Fruit fly (Drosophila melanogaster) whole organism, embryonic: ENCODE results near the gene CG5262.

Experiments
- CG10565 ChIP-seq: fragments of 200-800 bp; sonication (Bioruptor generic); optimal IDR thresholded peaks from 3 replicates; lab custom pipeline; 2016; ENCODE audit warnings: missing biosample characterization, mild to moderate bottlenecking, missing genetic modification characterization
- CG10654 ChIP-seq: fragments of 200-800 bp; sonication (Bioruptor generic); optimal IDR thresholded peaks from 2 replicates; lab custom pipeline; 2016; ENCODE audit warnings: missing biosample characterization, missing genetic modification characterization
- CG11398 ChIP-seq: fragments of 200-800 bp; sonication (Bioruptor generic); optimal IDR thresholded peaks from 2 replicates; lab custom pipeline; 2016; ENCODE audit warnings: missing biosample characterization, missing genetic modification characterization
- CG14441 ChIP-seq: fragments of 200-800 bp; sonication (Bioruptor generic); IDR thresholded peaks from 2 replicates; pipeline ENCODE4 v1.3.6; 2022; ENCODE audit warnings: missing biosample characterization, missing genetic modification characterization
- CG15011 ChIP-seq: fragments of 200-800 bp; sonication (Bioruptor generic); optimal IDR thresholded peaks from 3 replicates; lab custom pipeline; 2018; ENCODE audit warnings: missing biosample characterization, mild to moderate bottlenecking, missing genetic modification characterization
- CG2712 ChIP-seq: fragments of 200-800 bp; optimal IDR thresholded peaks from 3 replicates; lab custom pipeline; 2019; ENCODE audit warnings: missing biosample characterization, mild to moderate bottlenecking, missing genetic modification characterization, moderate library complexity
- CG2889 ChIP-seq: fragments of 200-800 bp; sonication (Bioruptor generic); IDR thresholded peaks from 3 replicates; pipeline ENCODE4 v1.3.6; 2022; ENCODE audit warnings: missing biosample characterization, missing genetic modification characterization
- CG31441 ChIP-seq: fragments of 200-800 bp; sonication (Bioruptor generic); IDR thresholded peaks from 2 replicates; pipeline ENCODE4 v1.3.6; 2022; ENCODE audit warnings: missing biosample characterization, missing genetic modification characterization
- CG32772 ChIP-seq: fragments of 200-800 bp; sonication (Bioruptor generic); IDR thresholded peaks from 2 replicates; pipeline ENCODE4 v1.3.6; 2022; ENCODE audit warnings: missing biosample characterization, missing genetic modification characterization
- CG3407 ChIP-seq: fragments of 200-800 bp; sonication (Bioruptor generic); optimal IDR thresholded peaks from 2 replicates; lab custom pipeline; 2018; ENCODE audit warnings: missing biosample characterization, mild to moderate bottlenecking, missing genetic modification characterization
- CG4360 ChIP-seq: fragments of 200-800 bp; sonication (Bioruptor generic); IDR thresholded peaks from 2 replicates; pipeline ENCODE4 v1.3.6; 2022; ENCODE audit warnings: missing biosample characterization, missing genetic modification characterization
- CG4617 ChIP-seq: fragments of 200-800 bp; sonication (Bioruptor generic); optimal IDR thresholded peaks from 3 replicates; lab custom pipeline; 2016; ENCODE audit warnings: missing biosample characterization, missing genetic modification characterization, borderline replicate concordance
- CG4730 ChIP-seq: fragments of 200-800 bp; sonication (Bioruptor generic); IDR thresholded peaks from 2 replicates; pipeline ENCODE4 v1.3.6; 2022; ENCODE audit warnings: missing biosample characterization, missing genetic modification characterization
- CG4820 ChIP-seq: fragments of 200-800 bp; sonication (Bioruptor generic); optimal IDR thresholded peaks from 3 replicates; lab custom pipeline; 2016; ENCODE audit warnings: missing biosample characterization, missing genetic modification characterization
- CG6791 ChIP-seq: fragments of 200-800 bp; sonication (Bioruptor generic); IDR thresholded peaks from 3 replicates; pipeline ENCODE4 v1.3.6; 2022; ENCODE audit warnings: missing biosample characterization, missing genetic modification characterization; ENCODE audit not compliant: partially characterized antibody
- CTCF ChIP-seq: fragments of 200-800 bp; sonication (Bioruptor generic); optimal IDR thresholded peaks from 2 replicates; lab custom pipeline; 2017; ENCODE audit warnings: missing biosample characterization, mild to moderate bottlenecking, missing genetic modification characterization, moderate library complexity
- CkIIα-i1 ChIP-seq: fragments of 200-800 bp; sonication (Bioruptor generic); IDR thresholded peaks from 2 replicates; pipeline ENCODE4 v1.3.6; 2022; ENCODE audit warnings: missing biosample characterization, missing genetic modification characterization
- D19B ChIP-seq: fragments of 200-800 bp; sonication (Bioruptor generic); optimal IDR thresholded peaks from 2 replicates; lab custom pipeline; 2017; ENCODE audit warnings: missing biosample characterization, mild to moderate bottlenecking, missing genetic modification characterization
- Dad ChIP-seq: fragments of 200-800 bp; sonication (Bioruptor generic); optimal IDR thresholded peaks from 3 replicates; lab custom pipeline; 2016; ENCODE audit warnings: missing biosample characterization, missing genetic modification characterization
- Dip3 ChIP-seq: fragments of 200-800 bp; sonication (Bioruptor generic); optimal IDR thresholded peaks from 3 replicates; lab custom pipeline; 2016; ENCODE audit warnings: missing biosample characterization, missing genetic modification characterization
- ERR ChIP-seq: fragments of 200-800 bp; sonication (Bioruptor generic); optimal IDR thresholded peaks from 2 replicates; lab custom pipeline; 2016; ENCODE audit warnings: missing biosample characterization, missing genetic modification characterization
- Gsc ChIP-seq: fragments of 200-800 bp; sonication (Bioruptor generic); IDR thresholded peaks from 2 replicates; pipeline ENCODE4 v1.3.6; 2022; ENCODE audit warnings: missing biosample characterization, missing genetic modification characterization
- H15 ChIP-seq: fragments of 200-800 bp; sonication (Bioruptor generic); IDR thresholded peaks from 3 replicates; pipeline ENCODE4 v1.3.6; 2022; ENCODE audit warnings: missing biosample characterization, missing genetic modification characterization
- HLH54F ChIP-seq: fragments of 200-800 bp; sonication (Bioruptor generic); optimal IDR thresholded peaks from 3 replicates; lab custom pipeline; 2016; ENCODE audit warnings: missing biosample characterization, missing genetic modification characterization
- Hey ChIP-seq: fragments of 200-800 bp; sonication (Bioruptor generic); optimal IDR thresholded peaks from 3 replicates; lab custom pipeline; 2018; ENCODE audit warnings: missing biosample characterization, mild to moderate bottlenecking, missing genetic modification characterization
- Mrtf ChIP-seq: fragments of 200-800 bp; sonication (Bioruptor generic); IDR thresholded peaks from 3 replicates; pipeline ENCODE4 v1.3.6; 2022; ENCODE audit warnings: missing biosample characterization, missing genetic modification characterization
- Oaz ChIP-seq: fragments of 200-800 bp; sonication (Bioruptor generic); IDR thresholded peaks from 2 replicates; pipeline ENCODE4 v1.3.6; 2022; ENCODE audit warnings: missing biosample characterization, missing genetic modification characterization
- PHDP ChIP-seq: fragments of 200-800 bp; sonication (Bioruptor generic); optimal IDR thresholded peaks from 3 replicates; lab custom pipeline; 2018; ENCODE audit warnings: missing biosample characterization, mild to moderate bottlenecking, missing genetic modification characterization, moderate library complexity
- Sry-δ ChIP-seq: fragments of 200-800 bp; sonication (Bioruptor generic); optimal IDR thresholded peaks from 2 replicates; lab custom pipeline; 2016; ENCODE audit warnings: missing biosample characterization, missing genetic modification characterization
- Taf1 ChIP-seq: fragments of 200-800 bp; sonication (Bioruptor generic); IDR thresholded peaks from 2 replicates; pipeline ENCODE4 v1.3.6; 2022; ENCODE audit warnings: missing biosample characterization, missing genetic modification characterization
- Usf ChIP-seq: fragments of 200-800 bp; sonication (Bioruptor generic); optimal IDR thresholded peaks from 2 replicates; lab custom pipeline; 2017; ENCODE audit warnings: missing genotype, missing biosample characterization, missing genetic modification characterization
- ac ChIP-seq: fragments of 200-800 bp; sonication (Bioruptor generic); optimal IDR thresholded peaks from 3 replicates; lab custom pipeline; 2017; ENCODE audit warnings: missing biosample characterization, mild to moderate bottlenecking, missing genetic modification characterization
- amos ChIP-seq: fragments of 200-800 bp; sonication (Bioruptor generic); IDR thresholded peaks from 2 replicates; pipeline ENCODE4 v1.3.6; 2022; ENCODE audit warnings: missing biosample characterization, missing genetic modification characterization; ENCODE audit not compliant: partially characterized antibody
- corto ChIP-seq: fragments of 200-800 bp; sonication (Bioruptor generic); optimal IDR thresholded peaks from 2 replicates; lab custom pipeline; 2016; ENCODE audit warnings: missing biosample characterization, mild to moderate bottlenecking, missing genetic modification characterization, moderate library complexity
- dmrt11E ChIP-seq: fragments of 200-800 bp; sonication (Bioruptor generic); optimal IDR thresholded peaks from 3 replicates; lab custom pipeline; 2018; ENCODE audit warnings: missing biosample characterization, mild to moderate bottlenecking, missing genetic modification characterization, moderate library complexity
- ewg ChIP-seq: fragments of 200-800 bp; sonication (Bioruptor generic); optimal IDR thresholded peaks from 3 replicates; lab custom pipeline; 2017; ENCODE audit warnings: mild to moderate bottlenecking, missing biosample characterization, missing genetic modification reagents, missing genetic modification characterization
- fd102C ChIP-seq: fragments of 200-800 bp; sonication (Bioruptor generic); optimal IDR thresholded peaks from 2 replicates; lab custom pipeline; 2018; ENCODE audit warnings: missing biosample characterization, mild to moderate bottlenecking, missing genetic modification characterization, moderate library complexity
- her ChIP-seq: fragments of 200-800 bp; sonication (Bioruptor generic); optimal IDR thresholded peaks from 2 replicates; lab custom pipeline; 2016; ENCODE audit warnings: missing biosample characterization, missing genetic modification characterization
- hkb ChIP-seq, 2 experiments: fragments of 200-800 bp in 1 of 2; fragments of >200 bp in 1 of 2; sonication (Bioruptor generic) in 1 of 2; IDR thresholded peaks in 1 of 2; optimal IDR thresholded peaks in 1 of 2; 2 replicates each; pipeline versions ENCODE4 v1.3.6 to Lab custom; 2017 to 2022; ENCODE audit warnings: missing biosample characterization in 1 of 2, missing genetic modification characterization in 1 of 2
- jumu ChIP-seq: fragments of 200-800 bp; sonication (Bioruptor generic); optimal IDR thresholded peaks from 3 replicates; lab custom pipeline; 2016; ENCODE audit warnings: missing biosample characterization, missing genetic modification characterization
- knrl ChIP-seq: fragments of 200-800 bp; sonication (Bioruptor generic); IDR thresholded peaks from 3 replicates; pipeline ENCODE4 v1.3.6; 2022; ENCODE audit warnings: missing biosample characterization, missing genetic modification characterization; ENCODE audit not compliant: partially characterized antibody
- lov ChIP-seq, 2 experiments: fragments of 200-800 bp in 1 of 2; fragments of >200 bp in 1 of 2; sonication (Bioruptor generic) in 1 of 2; IDR thresholded peaks in 1 of 2; optimal IDR thresholded peaks in 1 of 2; 2 replicates in 1 of 2; 3 replicates in 1 of 2; pipeline versions ENCODE4 v1.3.6 to Lab custom; 2017 to 2022; ENCODE audit warnings: missing biosample characterization in 1 of 2, missing genetic modification characterization in 1 of 2
- nau ChIP-seq: fragments of 200-800 bp; sonication (Bioruptor generic); optimal IDR thresholded peaks from 3 replicates; lab custom pipeline; 2017; ENCODE audit warnings: missing biosample characterization, mild to moderate bottlenecking, missing genetic modification characterization, missing genetic modification reagents
- pros ChIP-seq: fragments of 200-800 bp; sonication (Bioruptor generic); optimal IDR thresholded peaks from 3 replicates; lab custom pipeline; 2019; ENCODE audit warnings: missing biosample characterization, mild to moderate bottlenecking, missing genetic modification characterization, moderate library complexity
- sc ChIP-seq, 3 experiments: fragments of >200 bp in 2 of 3; fragments of 200-800 bp in 1 of 3; sonication (Bioruptor generic) in 1 of 3; optimal IDR thresholded peaks; 2 replicates in 2 of 3; 3 replicates in 1 of 3; lab custom pipeline; 2017; ENCODE audit warnings: mild to moderate bottlenecking in 1 of 3, missing biosample characterization in 1 of 3, missing genetic modification characterization in 1 of 3, missing genetic modification reagents in 1 of 3
- sim ChIP-seq: fragments of 200-800 bp; sonication (Bioruptor generic); IDR thresholded peaks from 2 replicates; pipeline ENCODE4 v1.3.6; 2022; ENCODE audit warnings: missing biosample characterization, missing genetic modification characterization
- sisA ChIP-seq: fragments of 200-800 bp; sonication (Bioruptor generic); IDR thresholded peaks from 2 replicates; pipeline ENCODE4 v1.3.6; 2022; ENCODE audit warnings: missing biosample characterization, missing genetic modification characterization
- tgo ChIP-seq: fragments of 200-800 bp; sonication (Bioruptor generic); IDR thresholded peaks from 3 replicates; pipeline ENCODE4 v1.3.6; 2022; ENCODE audit warnings: missing biosample characterization, missing genetic modification characterization
- zfh2 ChIP-seq: fragments of 200-800 bp; sonication (Bioruptor generic); optimal IDR thresholded peaks from 2 replicates; lab custom pipeline; 2016; ENCODE audit warnings: missing biosample characterization, missing genetic modification characterization

The CG5262 gene

DNA sequence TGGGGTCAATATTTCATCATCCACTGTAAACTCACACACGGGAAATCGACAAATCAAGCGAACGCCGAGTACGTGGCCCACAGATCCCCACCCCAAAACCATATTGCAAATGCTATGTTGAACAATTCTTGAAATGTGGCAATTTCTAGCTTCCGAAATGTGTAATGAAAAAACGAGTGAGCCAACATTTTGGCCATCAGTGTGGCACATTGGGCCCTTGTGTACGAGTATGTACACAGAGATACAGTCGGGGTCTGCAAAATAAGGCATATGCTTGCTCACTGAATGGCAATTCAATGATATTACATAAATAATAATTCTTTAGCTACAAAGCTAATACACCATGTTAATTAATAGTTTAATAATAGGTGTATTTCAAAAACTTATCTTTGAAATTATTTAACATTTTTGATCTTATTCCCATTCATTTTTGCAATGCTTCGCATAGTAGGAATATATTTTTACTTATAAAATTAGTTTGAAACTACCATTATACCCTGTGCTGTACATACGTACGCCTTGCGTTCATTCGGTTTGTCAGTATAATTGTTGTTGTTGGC lies 30.6 kb downstream of the CG5262 start (continued):
- TF ChIP-seq knrl (GFP tag; lab: Robert Waterston, UW), result peak; percentile 14; the same call in 1 of the 3 replicates
- TF ChIP-seq ewg (GFP tag; lab: Kevin White, UChicago), result peak; percentile 76
- TF ChIP-seq H15 (GFP tag; lab: Robert Waterston, UW), result peak; percentile 77
- TF ChIP-seq Dad, result peak; percentile 33
- no peak for TF ChIP-seq hkb (optimal IDR thresholded peaks at IDR 0.05; lab: Kevin White, UChicago)
- TF ChIP-seq hkb (GFP tag; IDR thresholded peaks at IDR 0.05; lab: Robert Waterston, UW), result peak; percentile 85
- TF ChIP-seq nau (GFP tag; lab: Kevin White, UChicago), result peak; percentile 80
- peak; percentile 73 for TF ChIP-seq CG4730 (GFP tag; lab: Robert Waterston, UW)
- TF ChIP-seq Taf1 (GFP tag; lab: Robert Waterston, UW), result peak; percentile 67; the same call in 1 of the 2 replicates
- TF ChIP-seq CG2712 (tag; lab: Kevin White, UChicago), result peak; percentile 90
- TF ChIP-seq Hey (tag; lab: Kevin White, UChicago), result no peak
- peak; percentile 78 for TF ChIP-seq Mrtf (GFP tag; lab: Robert Waterston, UW)
- TF ChIP-seq dmrt11E (tag; lab: Kevin White, UChicago), result peak; percentile 71
- no peak for TF ChIP-seq Gsc (GFP tag; lab: Robert Waterston, UW)
- peak; percentile 60; the same call in 1 of the 3 replicates for TF ChIP-seq CG2889 (GFP tag; lab: Robert Waterston, UW)
- peak; percentile 85 for TF ChIP-seq tgo (GFP tag; lab: Robert Waterston, UW)
- no peak for TF ChIP-seq amos (GFP tag; lab: Robert Waterston, UW)
- TF ChIP-seq CG4820 (GFP tag; lab: Kevin White, UChicago), result peak; percentile 80
- peak; percentile 24; the same call in 1 of the 2 replicates for TF ChIP-seq sim (GFP tag; lab: Robert Waterston, UW)
- peak; percentile 77 for TF ChIP-seq her (GFP tag; lab: Kevin White, UChicago)
- TF ChIP-seq HLH54F (GFP tag; lab: Kevin White, UChicago), result peak; percentile 85
- TF ChIP-seq CG6791 (GFP tag; lab: Robert Waterston, UW), result no peak
- peak; percentile 63 for TF ChIP-seq CG4617 (GFP tag; lab: Kevin White, UChicago)
- peak; percentile 83 for TF ChIP-seq corto (GFP tag; lab: Kevin White, UChicago)
- TF ChIP-seq jumu (GFP tag; lab: Kevin White, UChicago), result peak; percentile 52
- peak; percentile 83 for TF ChIP-seq CG10654
- peak; percentile 66 for TF ChIP-seq CG32772 (GFP tag; lab: Robert Waterston, UW)
- peak; percentile 92 for TF ChIP-seq PHDP (tag; lab: Kevin White, UChicago)
- peak; percentile 33 for TF ChIP-seq CTCF (GFP tag; lab: Kevin White, UChicago)
- TF ChIP-seq Dip3, result peak; percentile 84
- TF ChIP-seq CG11398 (GFP tag; lab: Kevin White, UChicago), result peak; percentile 70
- TF ChIP-seq CG4360, result no peak
- no peak for TF ChIP-seq CkIIα-i1
- TF ChIP-seq Usf, result peak; percentile 70
- no peak for TF ChIP-seq lov (optimal IDR thresholded peaks at IDR 0.05; lab: Kevin White, UChicago)
- no peak for TF ChIP-seq lov (GFP tag; IDR thresholded peaks at IDR 0.05; lab: Robert Waterston, UW)
- peak; percentile 31 for TF ChIP-seq Sry-δ (GFP tag; lab: Kevin White, UChicago)
- peak; percentile 93 for TF ChIP-seq CG31441 (GFP tag; lab: Robert Waterston, UW)
- TF ChIP-seq fd102C, result no peak
- TF ChIP-seq zfh2 (GFP tag; lab: Kevin White, UChicago), result peak; percentile 85
- TF ChIP-seq sisA (GFP tag; lab: Robert Waterston, UW), result peak; percentile 85
- no peak for TF ChIP-seq ac (GFP tag; lab: Kevin White, UChicago)
- TF ChIP-seq CG14441 (GFP tag; lab: Robert Waterston, UW), result peak; percentile 81
- peak; percentile 62 for TF ChIP-seq ERR
- TF ChIP-seq pros (GFP tag; lab: Kevin White, UChicago), result no peak
- TF ChIP-seq CG3407 (GFP tag; lab: Kevin White, UChicago), result peak; percentile 65
- TF ChIP-seq sc (optimal IDR thresholded peaks at IDR 0.05; lab: Kevin White, UChicago), result no peak
- peak; percentile 64 for TF ChIP-seq sc (GFP tag; optimal IDR thresholded peaks at IDR 0.05; lab: Kevin White, UChicago)
- no peak for TF ChIP-seq CG10565 (GFP tag; lab: Kevin White, UChicago)
- peak; percentile 69 for TF ChIP-seq Oaz (GFP tag; lab: Robert Waterston, UW)
- TF ChIP-seq CG15011, result peak; percentile 89
- peak; percentile 68 for TF ChIP-seq D19B (GFP tag; lab: Kevin White, UChicago)
